Fruit fly (Drosophila melanogaster) whole organism, embryonic: ENCODE results near the gene UQCR-6.4L.
A peak's percentile ranks its signal among the peaks of the same experiment; 100 is the strongest.

Source experiments
- ATbp ChIP-seq: fragments of 200-800 bp; sonication (Bioruptor generic); optimal IDR thresholded peaks from 2 replicates; lab custom pipeline; 2017; ENCODE audit warnings: missing biosample characterization, mild to moderate bottlenecking, missing genetic modification characterization, missing genetic modification reagents
- Awh ChIP-seq: fragments of 200-800 bp; sonication (Bioruptor generic); IDR thresholded peaks from 2 replicates; pipeline ENCODE4, ENCODE4 v1.3.6; 2022; ENCODE audit warnings: missing biosample characterization, missing genetic modification characterization
- CG10462 ChIP-seq: fragments of 200-800 bp; sonication (Bioruptor generic); optimal IDR thresholded peaks from 2 replicates; lab custom pipeline; 2016; ENCODE audit warnings: missing biosample characterization, missing genetic modification characterization
- CG10543 ChIP-seq: fragments of 200-800 bp; sonication (Bioruptor generic); optimal IDR thresholded peaks from 3 replicates; lab custom pipeline; 2017; ENCODE audit warnings: missing biosample characterization, mild to moderate bottlenecking, missing genetic modification characterization, moderate library complexity
- CG14710 ChIP-seq: fragments of 200-800 bp; sonication (Bioruptor generic); optimal IDR thresholded peaks from 3 replicates; lab custom pipeline; 2019; ENCODE audit warnings: missing biosample characterization, mild to moderate bottlenecking, missing genetic modification characterization, moderate library complexity
- CG17361 ChIP-seq: fragments of 200-800 bp; sonication (Bioruptor generic); IDR thresholded peaks from 3 replicates; pipeline ENCODE4 v1.3.6; 2022; ENCODE audit warnings: missing biosample characterization, missing genetic modification characterization
- CG2678 ChIP-seq: fragments of 200-800 bp; sonication (Bioruptor generic); optimal IDR thresholded peaks from 3 replicates; lab custom pipeline; 2019; ENCODE audit warnings: missing biosample characterization, mild to moderate bottlenecking, missing genetic modification characterization, moderate library complexity
- CG3838 ChIP-seq: fragments of 200-800 bp; sonication (Bioruptor generic); optimal IDR thresholded peaks from 3 replicates; lab custom pipeline; 2016; ENCODE audit warnings: missing biosample characterization, missing genetic modification characterization
- CG4854 ChIP-seq: fragments of 200-800 bp; sonication (Bioruptor generic); optimal IDR thresholded peaks from 2 replicates; lab custom pipeline; 2016; ENCODE audit warnings: missing biosample characterization, missing genetic modification characterization, inconsistent platforms
- CG5953 ChIP-seq: fragments of 200-800 bp; sonication (Bioruptor generic); IDR thresholded peaks from 2 replicates; pipeline ENCODE4 v1.3.6; 2022; ENCODE audit warnings: missing biosample characterization, missing genetic modification characterization
- CG7271 ChIP-seq: fragments of 200-800 bp; sonication (Bioruptor generic); optimal IDR thresholded peaks from 2 replicates; lab custom pipeline; 2018; ENCODE audit warnings: missing biosample characterization, mild to moderate bottlenecking, missing genetic modification characterization, moderate library complexity
- CG7928 ChIP-seq: fragments of 200-800 bp; sonication (Bioruptor generic); optimal IDR thresholded peaks from 2 replicates; lab custom pipeline; 2017; ENCODE audit warnings: missing biosample characterization, mild to moderate bottlenecking, missing genetic modification characterization
- CG8290 ChIP-seq, 3 experiments: fragments of 200-800 bp; sonication (Bioruptor generic); optimal IDR thresholded peaks; 2 replicates each; lab custom pipeline; 2016 to 2019; ENCODE audit warnings: missing biosample characterization in 3 of 3, missing genetic modification characterization in 3 of 3, mild to moderate bottlenecking in 2 of 3, moderate library complexity in 1 of 3
- CG8924 ChIP-seq: fragments of 200-800 bp; optimal IDR thresholded peaks from 3 replicates; lab custom pipeline; 2019; ENCODE audit warnings: missing biosample characterization, mild to moderate bottlenecking, missing genetic modification characterization, moderate library complexity
- CG9727 ChIP-seq: fragments of 200-800 bp; sonication (Bioruptor generic); optimal IDR thresholded peaks from 3 replicates; lab custom pipeline; 2017; ENCODE audit warnings: missing biosample characterization, mild to moderate bottlenecking, missing genetic modification characterization
- D ChIP-seq, 2 experiments: fragments of 200-800 bp in 1 of 2; fragments of >200 bp in 1 of 2; sonication (Bioruptor generic) in 1 of 2; optimal IDR thresholded peaks; 2 replicates in 1 of 2; 3 replicates in 1 of 2; lab custom pipeline; 2017; ENCODE audit warnings: mild to moderate bottlenecking in 1 of 2, missing biosample characterization in 1 of 2, missing genetic modification characterization in 1 of 2, missing genetic modification reagents in 1 of 2
- Dp ChIP-seq: fragments of 200-800 bp; sonication (Bioruptor generic); optimal IDR thresholded peaks from 2 replicates; lab custom pipeline; 2018; ENCODE audit warnings: missing biosample characterization, mild to moderate bottlenecking, missing genetic modification characterization, moderate library complexity
- E2f2 ChIP-seq: fragments of 200-800 bp; sonication (Bioruptor generic); IDR thresholded peaks from 2 replicates; pipeline ENCODE4 v1.3.6; 2022; ENCODE audit warnings: missing biosample characterization, missing genetic modification characterization
- GATAe ChIP-seq: fragments of 200-800 bp; sonication (Bioruptor generic); conservative IDR thresholded peaks from 2 replicates; pipeline ENCODE4 v1.3.6; 2022; ENCODE audit warnings: missing biosample characterization, missing genetic modification characterization
- MTF-1 ChIP-seq: fragments of 200-800 bp; sonication (Bioruptor generic); optimal IDR thresholded peaks from 2 replicates; lab custom pipeline; 2018; ENCODE audit warnings: missing biosample characterization, mild to moderate bottlenecking, missing genetic modification characterization, borderline replicate concordance
- Neu2 ChIP-seq: fragments of 200-800 bp; sonication (Bioruptor generic); optimal IDR thresholded peaks from 3 replicates; lab custom pipeline; 2016; ENCODE audit warnings: missing biosample characterization, missing genetic modification characterization, borderline replicate concordance
- PHDP ChIP-seq: fragments of 200-800 bp; sonication (Bioruptor generic); optimal IDR thresholded peaks from 3 replicates; lab custom pipeline; 2018; ENCODE audit warnings: missing biosample characterization, mild to moderate bottlenecking, missing genetic modification characterization, moderate library complexity
- caup ChIP-seq: fragments of 200-800 bp; sonication (Bioruptor generic); optimal IDR thresholded peaks from 3 replicates; lab custom pipeline; 2017; ENCODE audit warnings: missing biosample characterization, mild to moderate bottlenecking, missing genetic modification characterization, moderate library complexity; ENCODE audit not compliant: severe bottlenecking
- chif ChIP-seq, 2 experiments: fragments of 200-800 bp; sonication (Bioruptor generic); optimal IDR thresholded peaks; 3 replicates each; lab custom pipeline; 2016; ENCODE audit warnings: missing biosample characterization in 2 of 2, missing genetic modification characterization in 2 of 2
- corto ChIP-seq: fragments of 200-800 bp; sonication (Bioruptor generic); optimal IDR thresholded peaks from 2 replicates; lab custom pipeline; 2016; ENCODE audit warnings: missing biosample characterization, mild to moderate bottlenecking, missing genetic modification characterization, moderate library complexity
- dimm ChIP-seq: fragments of 200-800 bp; sonication (Bioruptor generic); IDR thresholded peaks from 2 replicates; pipeline ENCODE4 v1.3.6; 2022; ENCODE audit warnings: missing biosample characterization, missing genetic modification characterization
- dmrt99B ChIP-seq: fragments of 200-800 bp; sonication (Bioruptor generic); optimal IDR thresholded peaks from 2 replicates; lab custom pipeline; 2018; ENCODE audit warnings: missing biosample characterization, mild to moderate bottlenecking, missing genetic modification characterization, moderate library complexity
- fd102C ChIP-seq: fragments of 200-800 bp; sonication (Bioruptor generic); optimal IDR thresholded peaks from 2 replicates; lab custom pipeline; 2018; ENCODE audit warnings: missing biosample characterization, mild to moderate bottlenecking, missing genetic modification characterization, moderate library complexity
- gcm ChIP-seq: fragments of 200-800 bp; sonication (Bioruptor generic); optimal IDR thresholded peaks from 2 replicates; lab custom pipeline; 2019; ENCODE audit warnings: missing biosample characterization, mild to moderate bottlenecking, missing genetic modification characterization, moderate library complexity
- grau ChIP-seq: fragments of 200-800 bp; optimal IDR thresholded peaks from 3 replicates; lab custom pipeline; 2019; ENCODE audit warnings: missing biosample characterization, mild to moderate bottlenecking, missing genetic modification characterization, moderate library complexity
- ham ChIP-seq: fragments of 200-800 bp; sonication (Bioruptor generic); IDR thresholded peaks from 2 replicates; pipeline ENCODE4 v1.3.6; 2022; ENCODE audit warnings: missing biosample characterization, missing genetic modification characterization
- hkb ChIP-seq, 2 experiments: fragments of 200-800 bp in 1 of 2; fragments of >200 bp in 1 of 2; sonication (Bioruptor generic) in 1 of 2; IDR thresholded peaks in 1 of 2; optimal IDR thresholded peaks in 1 of 2; 2 replicates each; pipeline versions ENCODE4 v1.3.6 to Lab custom; 2017 to 2022; ENCODE audit warnings: missing biosample characterization in 1 of 2, missing genetic modification characterization in 1 of 2
- hth ChIP-seq: fragments of >200 bp; optimal IDR thresholded peaks from 2 replicates; lab custom pipeline; 2017; ENCODE audit warnings: inconsistent platforms
- lbe ChIP-seq: fragments of 200-800 bp; sonication (Bioruptor generic); optimal IDR thresholded peaks from 2 replicates; lab custom pipeline; 2016; ENCODE audit warnings: missing biosample characterization, mild to moderate bottlenecking, missing genetic modification characterization
- lilli ChIP-seq: fragments of 200-800 bp; sonication (Bioruptor generic); optimal IDR thresholded peaks from 3 replicates; lab custom pipeline; 2016; ENCODE audit warnings: missing biosample characterization, missing genetic modification characterization
- nmo ChIP-seq: fragments of 200-800 bp; sonication (Bioruptor generic); optimal IDR thresholded peaks from 2 replicates; lab custom pipeline; 2018; ENCODE audit warnings: missing biosample characterization, mild to moderate bottlenecking, missing genetic modification characterization, moderate library complexity
- org-1 ChIP-seq: fragments of 200-800 bp; sonication (Bioruptor generic); optimal IDR thresholded peaks from 2 replicates; lab custom pipeline; 2017; ENCODE audit warnings: missing biosample characterization, missing genetic modification characterization
- otp ChIP-seq: fragments of 200-800 bp; sonication (Bioruptor generic); IDR thresholded peaks from 3 replicates; pipeline ENCODE4, ENCODE4 v1.3.6; 2022; ENCODE audit warnings: missing biosample characterization, missing genetic modification characterization
- pfk ChIP-seq: fragments of 200-800 bp; sonication (Bioruptor generic); optimal IDR thresholded peaks from 2 replicates; lab custom pipeline; 2018; ENCODE audit warnings: missing biosample characterization, mild to moderate bottlenecking, missing genetic modification characterization, moderate library complexity
- prd ChIP-seq, 3 experiments: fragments of >200 bp in 2 of 3; fragments of 200-800 bp in 1 of 3; sonication (Bioruptor generic) in 1 of 3; optimal IDR thresholded peaks in 2 of 3; IDR thresholded peaks in 1 of 3; 2 replicates in 2 of 3; 3 replicates in 1 of 3; pipeline versions ENCODE4 v1.3.6 to Lab custom; 2017 to 2022; ENCODE audit warnings: missing biosample characterization in 1 of 3, missing genetic modification characterization in 1 of 3
- row ChIP-seq: fragments of 200-800 bp; sonication (Bioruptor generic); IDR thresholded peaks from 3 replicates; pipeline ENCODE4 v1.3.6; 2022; ENCODE audit warnings: missing biosample characterization, missing genetic modification characterization
- sens ChIP-seq: fragments of 200-800 bp; sonication (Bioruptor generic); peaks from one replicate; lab custom pipeline; 2016; ENCODE audit warnings: missing biosample characterization, missing genetic modification characterization
- shn ChIP-seq: fragments of 200-800 bp; sonication (Bioruptor generic); optimal IDR thresholded peaks from 3 replicates; lab custom pipeline; 2016; ENCODE audit warnings: missing biosample characterization, missing genetic modification characterization
- sr ChIP-seq: fragments of 200-800 bp; sonication (Bioruptor generic); IDR thresholded peaks from 3 replicates; pipeline ENCODE4 v1.3.6; 2022; ENCODE audit warnings: missing biosample characterization, missing genetic modification characterization
- trh ChIP-seq: fragments of 200-800 bp; sonication (Bioruptor generic); optimal IDR thresholded peaks from 2 replicates; lab custom pipeline; 2016; ENCODE audit warnings: missing biosample characterization, missing genetic modification characterization
- vnd ChIP-seq: fragments of 200-800 bp; sonication (Bioruptor generic); IDR thresholded peaks from 3 replicates; pipeline ENCODE4 v1.3.6; 2022; ENCODE audit warnings: missing biosample characterization, missing genetic modification characterization; ENCODE audit not compliant: partially characterized antibody
- yki ChIP-seq: fragments of >200 bp; optimal IDR thresholded peaks from 3 replicates; lab custom pipeline; 2018

The UQCR-6.4L gene

dm6 chr3L:16571014-16571738 lies 4.6 kb downstream of the UQCR-6.4L start (continued):
- TF ChIP-seq CG7928 (GFP tag; lab: Kevin White, UChicago) (no peak), CG14710 (tag; lab: Kevin White, UChicago) (peak; percentile 8), CG9727 (GFP tag; lab: Kevin White, UChicago) (peak; percentile 18), lilli (GFP tag; lab: Kevin White, UChicago) (peak; percentile 60), hth (lab: Kevin White, UChicago) (no peak), yki (lab: Kevin White, UChicago) (no peak), lbe (GFP tag; lab: Kevin White, UChicago) (no peak), CG4854 (GFP tag; lab: Kevin White, UChicago) (peak; percentile 18), dimm (no peak), CG5953 (no peak), GATAe (no peak), CG17361 (GFP tag; lab: Robert Waterston, UW) (peak; percentile 51; the same call in 1 of the 3 replicates), hkb (optimal IDR thresholded peaks at IDR 0.05; lab: Kevin White, UChicago) (no peak), hkb (GFP tag; IDR thresholded peaks at IDR 0.05; lab: Robert Waterston, UW) (peak; percentile 53), Dp (GFP tag; lab: Kevin White, UChicago) (no peak), corto (GFP tag; lab: Kevin White, UChicago) (no peak), caup (GFP tag; lab: Kevin White, UChicago) (peak; percentile 45), CG7271 (tag; lab: Kevin White, UChicago) (no peak), Neu2 (GFP tag; lab: Kevin White, UChicago) (no peak), ham (no peak), vnd (GFP tag; lab: Robert Waterston, UW) (no peak), D (optimal IDR thresholded peaks at IDR 0.05; lab: Kevin White, UChicago) (no peak), D (GFP tag; optimal IDR thresholded peaks at IDR 0.05; lab: Kevin White, UChicago) (no peak), CG10462 (GFP tag; lab: Kevin White, UChicago) (no peak), org-1 (no peak), nmo (peak; percentile 39), CG10543 (GFP tag; lab: Kevin White, UChicago) (no peak), sr (GFP tag; lab: Robert Waterston, UW) (no peak), sens (GFP tag; lab: Kevin White, UChicago) (peak; percentile 87), trh (GFP tag; lab: Kevin White, UChicago) (no peak), chif (GFP tag; optimal IDR thresholded peaks at IDR 0.05; lab: Kevin White, UChicago) (peak in 1 of 2 experiments; percentile 16), Awh (no peak), shn (GFP tag; lab: Kevin White, UChicago) (peak; percentile 29), dmrt99B (tag; lab: Kevin White, UChicago) (peak; percentile 46), gcm (GFP tag; lab: Kevin White, UChicago) (no peak), pfk (GFP tag; lab: Kevin White, UChicago) (no peak), CG3838 (no peak), fd102C (GFP tag; lab: Kevin White, UChicago) (no peak), prd (optimal IDR thresholded peaks at IDR 0.05; lab: Kevin White, UChicago) (no peak), prd (GFP tag; IDR thresholded peaks at IDR 0.05; lab: Robert Waterston, UW) (peak; percentile 69), otp (GFP tag; lab: Robert Waterston, UW) (0 out of 3 replicates have a peak, but pooled peaks have one; percentile 14), PHDP (peak; percentile 65), row (GFP tag; lab: Robert Waterston, UW) (peak; percentile 75), CG8924 (tag; lab: Kevin White, UChicago) (peak; percentile 60), grau (tag; lab: Kevin White, UChicago) (peak; percentile 71), CG8290 (GFP tag; optimal IDR thresholded peaks at IDR 0.05; lab: Kevin White, UChicago) (no peak), CG8290 (tag; optimal IDR thresholded peaks at IDR 0.05; lab: Kevin White, UChicago) (no peak), CG2678 (tag; lab: Kevin White, UChicago) (peak; percentile 71), MTF-1 (GFP tag; lab: Kevin White, UChicago) (no peak), ATbp (GFP tag; lab: Kevin White, UChicago) (no peak), E2f2 (GFP tag; lab: Robert Waterston, UW) (peak; percentile 43)
